Fruit fly (Drosophila melanogaster): ENCODE results near the gene Polr2J.
A peak's percentile ranks its signal among the peaks of the same experiment; 100 is the strongest.

Polr2J gene

DNA sequence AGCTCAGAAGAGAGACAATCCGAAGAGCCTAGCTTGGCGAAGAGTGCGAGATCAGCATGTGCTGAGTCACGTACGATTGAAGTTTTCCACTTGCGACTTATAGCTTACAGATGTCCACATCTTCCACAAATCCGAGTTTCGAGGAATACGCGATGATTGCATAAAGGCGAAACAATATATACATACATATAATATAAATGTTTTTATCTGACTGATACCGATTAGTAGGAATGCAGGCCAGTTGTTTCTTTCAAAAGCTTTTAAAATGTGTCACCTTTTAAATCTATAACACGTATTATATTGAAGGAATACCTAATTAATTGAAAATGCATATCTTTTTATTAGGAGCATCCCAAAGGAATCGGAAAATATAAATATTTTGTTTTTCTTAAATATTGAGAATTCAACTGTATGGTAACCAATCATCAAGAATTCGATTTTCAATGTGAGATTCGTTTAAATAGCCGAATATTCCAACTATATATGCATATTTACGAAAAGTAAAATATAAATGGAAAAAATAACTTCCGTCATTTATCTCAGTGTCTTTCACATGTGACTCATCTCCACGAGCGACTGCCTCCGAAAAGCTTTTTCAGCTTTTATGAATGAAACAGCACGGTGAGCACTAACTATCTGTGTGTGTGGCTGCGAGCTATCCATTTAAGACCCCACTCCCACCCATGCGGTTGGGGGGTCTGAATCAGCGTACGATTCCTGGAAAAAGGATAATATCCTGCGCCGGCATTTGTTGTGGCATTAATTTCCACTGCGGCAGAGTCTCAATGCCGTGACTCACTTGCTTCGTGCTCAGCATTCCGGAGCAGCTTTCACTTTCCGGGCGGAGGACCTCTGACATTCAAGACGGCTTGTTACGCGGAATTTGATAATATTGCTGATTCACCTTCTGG is 40.6 kb upstream of the Polr2J start (continued):
- TF ChIP-seq Antp (GFP tag; optimal IDR thresholded peaks at IDR 0.05) (peak; percentile 27), CG8089 (GFP tag; optimal IDR thresholded peaks at IDR 0.05) (no peak), CG3995 (GFP tag; optimal IDR thresholded peaks at IDR 0.05) (peak; percentile 14), CG6689 (GFP tag; IDR thresholded peaks at IDR 0.05) (no peak), z (GFP tag; IDR thresholded peaks at IDR 0.05) (no peak), pita (GFP tag; optimal IDR thresholded peaks at IDR 0.05) (no peak), CG34376 (GFP tag; optimal IDR thresholded peaks at IDR 0.05) (peak; percentile 20), chm (GFP tag; IDR thresholded peaks at IDR 0.05) (no peak), dan (GFP tag; IDR thresholded peaks at IDR 0.05) (no peak), CG17568 (GFP tag; optimal IDR thresholded peaks at IDR 0.05) (peak; percentile 22), eve (GFP tag; optimal IDR thresholded peaks at IDR 0.05) (peak in 1 of 2 experiments; percentile 74), HmgD (GFP tag; optimal IDR thresholded peaks at IDR 0.05) (no peak), caup (GFP tag; optimal IDR thresholded peaks at IDR 0.05; ENCODE audit: severe bottlenecking) (peak; percentile 73), CG1603 (tag; optimal IDR thresholded peaks at IDR 0.05) (peak; percentile 32), yki (optimal IDR thresholded peaks at IDR 0.05) (no peak), Fer1 (GFP tag; optimal IDR thresholded peaks at IDR 0.05) (peak; percentile 58), D19A (tag; optimal IDR thresholded peaks at IDR 0.05) (peak; percentile 57), prd (optimal IDR thresholded peaks at IDR 0.05) (no peak), prd (GFP tag; IDR thresholded peaks at IDR 0.05) (no peak), Spps (tag; optimal IDR thresholded peaks at IDR 0.05) (no peak), rib (GFP tag; IDR thresholded peaks at IDR 0.05) (peak; percentile 10; the same call in 1 of the 2 replicates), Doc3 (GFP tag; IDR thresholded peaks at IDR 0.05; ENCODE audit: partially characterized antibody) (no peak), Pdp1 (GFP tag; optimal IDR thresholded peaks at IDR 0.05) (peak; percentile 9 to 53), CG3065 (GFP tag; optimal IDR thresholded peaks at IDR 0.05) (no peak), ap (GFP tag; IDR thresholded peaks at IDR 0.05) (no peak), CG17912 (GFP tag; optimal IDR thresholded peaks at IDR 0.05) (no peak), maf-S (GFP tag; optimal IDR thresholded peaks at IDR 0.05) (peak; percentile 17), CG14965 (GFP tag; optimal IDR thresholded peaks at IDR 0.05; ENCODE audit: borderline replicate concordance) (no peak), CG9215 (GFP tag; IDR thresholded peaks at IDR 0.05) (no peak; the same call in 1 of the 2 replicates), CG17186 (GFP tag; optimal IDR thresholded peaks at IDR 0.05) (no peak), CG4617 (GFP tag; optimal IDR thresholded peaks at IDR 0.05; ENCODE audit: borderline replicate concordance) (peak; percentile 8), CG13123 (GFP tag; optimal IDR thresholded peaks at IDR 0.05) (peak; percentile 10), lab (GFP tag; optimal IDR thresholded peaks at IDR 0.05) (peak; percentile 70), CG2129 (GFP tag; IDR thresholded peaks at IDR 0.05; ENCODE audit: partially characterized antibody) (no peak), Abd-B (GFP tag; optimal IDR thresholded peaks at IDR 0.05) (peak; percentile 2), CG11085 (GFP tag; IDR thresholded peaks at IDR 0.05) (no peak), CG4328 (GFP tag; optimal IDR thresholded peaks at IDR 0.05) (no peak), B-H2 (GFP tag; optimal IDR thresholded peaks at IDR 0.05) (no peak), CG1832 (GFP tag; optimal IDR thresholded peaks at IDR 0.05) (no peak), CG31388 (GFP tag; optimal IDR thresholded peaks at IDR 0.05) (no peak), Ada2b (GFP tag; IDR thresholded peaks at IDR 0.05) (peak; percentile 49), CG2202 (tag; optimal IDR thresholded peaks at IDR 0.05) (no peak), Max (GFP tag; optimal IDR thresholded peaks at IDR 0.05) (peak; percentile 33), Mad (GFP tag; optimal IDR thresholded peaks at IDR 0.05) (no peak), lbe (GFP tag; optimal IDR thresholded peaks at IDR 0.05) (peak; percentile 60), wek (GFP tag; optimal IDR thresholded peaks at IDR 0.05) (no peak), en (GFP tag; optimal IDR thresholded peaks at IDR 0.05) (peak; percentile 15), Drgx (GFP tag; IDR thresholded peaks at IDR 0.05) (no peak; the same call in 1 of the 2 replicates), nerfin-1 (tag; optimal IDR thresholded peaks at IDR 0.05) (peak; percentile 13)
